Fruit fly (Drosophila melanogaster) Kc167 (cell line): ENCODE measurements around the gene CG14326.

Experiments used
- Myc ChIP-seq: fragments of >200 bp; optimal IDR thresholded peaks from 2 replicates; lab custom pipeline; 2017; ENCODE audit warnings: missing external identifiers
- Sin3A ChIP-seq: fragments of >200 bp; optimal IDR thresholded peaks from 2 replicates; lab custom pipeline; 2018; ENCODE audit warnings: missing external identifiers
- h ChIP-seq: fragments of >200 bp; optimal IDR thresholded peaks from 3 replicates; lab custom pipeline; 2018; ENCODE audit warnings: missing external identifiers
- insv ChIP-seq: fragments of >200 bp; optimal IDR thresholded peaks from 3 replicates; lab custom pipeline; 2018; ENCODE audit warnings: missing external identifiers
- psq ChIP-seq: fragments of >200 bp; optimal IDR thresholded peaks from 2 replicates; lab custom pipeline; 2017; ENCODE audit warnings: missing external identifiers
- ttk ChIP-seq: sonication (Bioruptor generic); optimal IDR thresholded peaks from 2 replicates; lab custom pipeline; 2017; ENCODE audit warnings: missing external identifiers

The CG14326 gene

DNA sequence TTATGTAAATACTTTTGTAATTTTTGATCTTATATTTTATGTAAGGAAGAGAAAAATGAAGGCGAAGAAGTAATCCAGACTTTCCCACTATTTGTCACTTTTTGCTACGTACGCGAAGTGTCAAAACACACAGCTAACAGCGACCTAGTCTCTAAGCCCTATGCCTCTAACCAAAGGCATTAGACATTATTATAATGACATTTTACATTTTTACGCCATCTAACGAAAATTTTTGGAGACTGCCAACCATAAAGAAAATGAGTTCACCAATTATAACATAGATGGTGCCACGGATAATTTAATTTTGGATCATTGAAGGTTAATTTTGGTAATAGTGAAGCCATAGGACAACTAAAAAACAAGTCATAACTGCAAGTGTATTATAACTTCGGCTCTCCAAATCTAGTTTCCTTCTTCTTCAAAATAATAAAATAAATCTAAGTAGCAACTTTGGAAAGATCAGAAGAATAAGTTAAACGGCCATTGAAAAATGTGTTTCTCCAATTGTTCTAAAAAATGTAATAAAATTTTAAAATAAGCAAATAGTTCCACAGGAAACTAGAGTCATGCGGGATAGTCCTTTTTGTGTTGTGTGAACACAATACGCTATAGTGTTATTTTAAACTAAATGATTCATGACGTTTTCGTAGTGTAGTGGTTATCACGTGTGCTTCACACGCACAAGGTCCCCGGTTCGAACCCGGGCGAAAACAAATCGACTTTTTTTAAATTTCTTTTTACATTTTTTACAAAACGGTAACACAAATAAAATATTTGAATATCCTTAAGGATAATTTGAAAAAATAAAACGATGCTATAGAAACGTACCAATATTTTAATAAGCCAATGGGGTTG lies 1.6 kb upstream of the CG14326 start:
- no peak for TF ChIP-seq insv
- no peak for TF ChIP-seq h (lab: Kevin White, UChicago)
- no peak for TF ChIP-seq psq (lab: Kevin White, UChicago)
- TF ChIP-seq Myc (lab: Kevin White, UChicago), result no peak
- no peak for TF ChIP-seq Sin3A (lab: Kevin White, UChicago)
- no peak for TF ChIP-seq ttk (lab: Kevin White, UChicago)

- TF ChIP-seq Sin3A (lab: Kevin White, UChicago) (no peak), insv (no peak), ttk (lab: Kevin White, UChicago) (no peak), Myc (lab: Kevin White, UChicago) (no peak), psq (lab: Kevin White, UChicago) (no peak), h (lab: Kevin White, UChicago) (no peak)
These were observed 958 bp upstream of the CG14326 start for dm6 chr3R:17617976-17618308.

- TF ChIP-seq psq (lab: Kevin White, UChicago), result no peak
- TF ChIP-seq ttk (lab: Kevin White, UChicago), result no peak
- no peak for TF ChIP-seq h (lab: Kevin White, UChicago)
- TF ChIP-seq Sin3A (lab: Kevin White, UChicago), result no peak
- no peak for TF ChIP-seq insv
- no peak for TF ChIP-seq Myc (lab: Kevin White, UChicago)
These were observed 904 bp downstream of the CG14326 start for dm6 chr3R:17619726-17620282.

dm6 chr3R:17622062-17622766 lies 3.3 kb downstream of the CG14326 start, which contains the start of gene CG14323:
Gene CG14323, minus strand, starts transcription at chr3R:17622112.
- no peak for TF ChIP-seq Myc (lab: Kevin White, UChicago)
- no peak for TF ChIP-seq h (lab: Kevin White, UChicago)
- no peak for TF ChIP-seq ttk (lab: Kevin White, UChicago)
- TF ChIP-seq Sin3A (lab: Kevin White, UChicago), result no peak
- no peak for TF ChIP-seq insv
- no peak for TF ChIP-seq psq (lab: Kevin White, UChicago)

DNA sequence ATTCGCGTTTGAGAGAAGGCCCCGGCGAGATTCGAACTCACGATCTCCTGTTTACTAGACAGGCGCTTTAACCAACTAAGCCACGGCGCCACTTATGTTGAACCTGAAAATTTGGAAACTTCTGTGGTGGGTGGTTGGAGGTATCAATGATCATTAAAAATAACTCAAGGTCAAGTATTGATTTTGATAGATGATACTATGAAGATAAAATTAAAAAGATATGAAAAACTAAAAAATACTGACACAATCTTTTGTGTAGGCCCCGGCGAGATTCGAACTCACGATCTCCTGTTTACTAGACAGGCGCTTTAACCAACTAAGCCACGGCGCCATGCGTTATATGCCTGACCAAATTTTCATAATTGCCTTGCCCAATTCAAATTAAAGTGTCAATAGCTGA lies 5.6 kb downstream of the CG14326 start:
- TF ChIP-seq h (lab: Kevin White, UChicago) (no peak), insv (no peak), psq (lab: Kevin White, UChicago) (no peak), Myc (lab: Kevin White, UChicago) (no peak), ttk (lab: Kevin White, UChicago) (no peak), Sin3A (lab: Kevin White, UChicago) (no peak)

- TF ChIP-seq Myc (lab: Kevin White, UChicago) (no peak), insv (no peak), ttk (lab: Kevin White, UChicago) (no peak), h (lab: Kevin White, UChicago) (no peak), psq (lab: Kevin White, UChicago) (no peak), Sin3A (lab: Kevin White, UChicago) (no peak)
These were observed 6.1 kb downstream of the CG14326 start, which contains the start of gene AttD for dm6 chr3R:17624968-17625367. Gene AttD, plus strand, starts transcription at chr3R:17625268.

DNA sequence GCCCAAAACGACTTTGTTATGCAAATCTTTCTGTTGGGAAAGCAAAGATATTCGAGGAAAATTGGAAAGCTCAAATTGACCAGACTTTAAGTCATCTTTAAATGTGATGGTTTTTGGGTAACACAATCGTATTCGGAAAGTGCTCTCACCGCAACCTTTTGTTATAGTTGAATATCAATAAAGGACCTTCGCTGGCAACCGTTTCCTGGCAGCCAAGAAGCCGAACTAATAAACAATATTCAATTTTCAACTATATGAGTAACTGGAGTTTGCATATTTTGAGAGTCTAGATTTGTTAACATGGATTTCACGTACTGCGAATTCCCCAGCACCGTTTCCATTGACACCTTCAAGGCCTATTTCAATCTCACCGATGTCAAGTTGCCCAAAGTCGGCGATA lies 7.9 kb downstream of the CG14326 start, which contains the start of gene CG14325:
Gene CG14325 (plus strand): TSS at position 301 of the 400 bp plus-strand sequence.
- TF ChIP-seq ttk (lab: Kevin White, UChicago) (no peak), Sin3A (lab: Kevin White, UChicago) (no peak), h (lab: Kevin White, UChicago) (no peak), insv (no peak), Myc (lab: Kevin White, UChicago) (no peak), psq (lab: Kevin White, UChicago) (no peak)

DNA sequence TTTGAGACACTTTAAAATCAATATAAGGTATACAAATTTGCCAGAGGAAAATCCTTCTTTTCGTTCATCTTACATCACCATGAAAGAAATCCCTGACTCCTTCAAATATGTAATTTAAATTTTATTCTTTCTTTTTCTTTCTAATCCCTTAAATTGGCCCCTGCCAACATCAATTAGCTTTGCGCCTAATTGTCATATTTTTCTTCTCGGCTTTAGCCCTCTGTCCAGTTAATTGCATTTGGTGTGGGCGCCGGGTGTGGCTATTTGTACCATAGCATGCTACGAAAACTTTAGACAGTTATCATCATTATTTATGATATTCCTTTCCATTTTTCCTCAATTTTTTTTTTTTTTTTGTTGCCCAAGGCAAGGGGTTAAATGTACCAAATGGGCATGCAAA lies 11.5 kb downstream of the CG14326 start, which contains the start of gene CG43175:
Gene CG43175 (plus strand): TSS at position 301 of the 400 bp plus-strand sequence.
- TF ChIP-seq h (lab: Kevin White, UChicago) (no peak), ttk (lab: Kevin White, UChicago) (no peak), psq (lab: Kevin White, UChicago) (no peak), insv (no peak), Sin3A (lab: Kevin White, UChicago) (no peak), Myc (lab: Kevin White, UChicago) (no peak)

- TF ChIP-seq ttk (lab: Kevin White, UChicago), result no peak
- TF ChIP-seq h (lab: Kevin White, UChicago), result no peak
- no peak for TF ChIP-seq insv
- TF ChIP-seq Myc (lab: Kevin White, UChicago), result no peak
- TF ChIP-seq Sin3A (lab: Kevin White, UChicago), result no peak
- TF ChIP-seq psq (lab: Kevin White, UChicago), result no peak
These were observed 12.4 kb downstream of the CG14326 start for dm6 chr3R:17631176-17631865.

dm6 chr3R:17644019-17644418 lies 25.1 kb downstream of the CG14326 start:
- TF ChIP-seq ttk (lab: Kevin White, UChicago) (no peak), h (lab: Kevin White, UChicago) (no peak), psq (lab: Kevin White, UChicago) (no peak), Sin3A (lab: Kevin White, UChicago) (no peak), Myc (lab: Kevin White, UChicago) (no peak)
